Fruit fly (Drosophila melanogaster) whole organism, adult: ENCODE results near the gene Usp1.

Experiments used
- CG33017 ChIP-seq: fragments of 200-800 bp; sonication (Bioruptor generic); optimal IDR thresholded peaks from 2 replicates; lab custom pipeline; 2018; ENCODE audit warnings: missing biosample characterization, mild to moderate bottlenecking, missing genetic modification characterization, moderate library complexity
- CG7101 ChIP-seq: fragments of 200-800 bp; sonication (Bioruptor generic); optimal IDR thresholded peaks from 2 replicates; lab custom pipeline; 2018; ENCODE audit warnings: missing biosample characterization, mild to moderate bottlenecking, missing genetic modification characterization, moderate library complexity
- ovo ChIP-seq: fragments of 200-800 bp; sonication (Bioruptor generic); optimal IDR thresholded peaks from 2 replicates; lab custom pipeline; 2016; ENCODE audit warnings: missing biosample characterization, missing genetic modification characterization
- tj ChIP-seq: fragments of 200-800 bp; sonication (Bioruptor generic); optimal IDR thresholded peaks from 3 replicates; lab custom pipeline; 2017; ENCODE audit warnings: missing biosample characterization, mild to moderate bottlenecking, missing genetic modification characterization, moderate library complexity
- toe ChIP-seq: fragments of 200-800 bp; sonication (Bioruptor generic); optimal IDR thresholded peaks from 2 replicates; lab custom pipeline; 2016; ENCODE audit warnings: missing biosample characterization, missing genetic modification characterization

- TF ChIP-seq CG33017 (tag; lab: Kevin White, UChicago) (no peak), ovo (GFP tag; lab: Kevin White, UChicago) (no peak), toe (GFP tag; lab: Kevin White, UChicago) (no peak), CG7101 (no peak), tj (no peak)
Measured at dm6 chr3R:29279557-29280203, 50.7 kb downstream of the Usp1 start.
